Fruit fly (Drosophila melanogaster): ENCODE data around the gene CG4194.

Gene CG4194

DNA sequence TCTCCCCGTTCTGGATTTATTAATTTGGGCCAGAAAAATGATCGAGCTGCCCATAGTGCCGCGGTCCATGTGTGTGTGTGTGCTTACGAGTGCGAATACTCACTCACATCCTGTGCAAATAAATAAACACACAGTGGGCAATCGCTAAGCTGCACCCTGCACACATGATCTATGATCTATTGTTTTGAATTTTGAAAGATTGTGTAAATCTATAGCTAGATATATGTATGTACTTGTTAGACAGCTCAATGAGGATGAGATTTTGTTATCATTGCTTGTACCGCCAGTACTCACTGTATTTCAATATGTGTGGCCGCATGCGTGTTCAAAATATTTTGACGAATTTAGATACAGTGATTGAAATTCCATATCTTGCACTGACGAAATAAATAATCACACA, 14.7 kb downstream of the CG4194 start (continued):
- TF ChIP-seq CG32006 (GFP tag; optimal IDR thresholded peaks at IDR 0.05) (peak; percentile 91), Blimp-1 (GFP tag; optimal IDR thresholded peaks at IDR 0.05) (peak; percentile 21), Eip78C (GFP tag) (peak; percentile 97), fd85E (GFP tag; optimal IDR thresholded peaks at IDR 0.05) (no peak), CG6808 (GFP tag; optimal IDR thresholded peaks at IDR 0.05) (peak; percentile 80), dsx (GFP tag; optimal IDR thresholded peaks at IDR 0.05; ENCODE audit: poor library complexity, severe bottlenecking) (peak; percentile 86), CG31627 (GFP tag; optimal IDR thresholded peaks at IDR 0.05) (peak; percentile 92), lz (GFP tag; optimal IDR thresholded peaks at IDR 0.05) (peak; percentile 86), topi (GFP tag; optimal IDR thresholded peaks at IDR 0.05) (peak; percentile 88), svp (GFP tag) (peak; percentile 90), Sox15 (GFP tag; optimal IDR thresholded peaks at IDR 0.05) (peak; percentile 83)

DNA sequence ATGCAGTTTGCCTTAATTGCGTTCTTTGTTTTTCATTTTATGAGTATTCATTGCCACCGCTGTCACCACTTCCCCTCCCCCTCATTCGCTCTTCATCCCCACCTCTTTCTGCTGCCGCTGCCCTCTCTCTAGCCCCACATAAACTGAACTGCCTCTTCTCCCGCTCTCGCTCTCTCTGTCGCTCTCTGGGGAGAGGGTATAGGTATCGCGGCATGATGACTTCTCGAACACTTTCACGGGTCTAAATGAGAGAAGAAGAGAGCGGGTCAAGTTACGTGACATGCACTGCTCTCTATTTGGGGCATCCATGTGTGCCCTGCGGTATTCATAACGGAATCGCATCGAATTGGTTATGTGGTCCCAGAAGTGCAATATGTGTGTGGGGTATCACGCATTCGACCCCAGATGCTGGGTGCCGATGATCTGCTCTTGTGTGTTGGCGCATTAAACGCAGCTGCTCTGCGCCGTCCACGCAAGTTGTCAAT, 15.3 kb downstream of the CG4194 start:
- peak; percentile 93 for TF ChIP-seq topi (GFP tag; optimal IDR thresholded peaks at IDR 0.05)
- peak; percentile 91 for TF ChIP-seq CG8632 (GFP tag; optimal IDR thresholded peaks at IDR 0.05)
- peak; percentile 88 for TF ChIP-seq dac (GFP tag; optimal IDR thresholded peaks at IDR 0.05)
- TF ChIP-seq CG3919 (GFP tag; optimal IDR thresholded peaks at IDR 0.05): peak; percentile 94
- peak; percentile 88 for TF ChIP-seq Ets21C (GFP tag; optimal IDR thresholded peaks at IDR 0.05)
- peak; percentile 91 for TF ChIP-seq Lpt (GFP tag; optimal IDR thresholded peaks at IDR 0.05)
- peak; percentile 97 for TF ChIP-seq Sox14 (GFP tag; optimal IDR thresholded peaks at IDR 0.05)
- peak; percentile 81 for TF ChIP-seq CG16779 (tag; optimal IDR thresholded peaks at IDR 0.05)
- peak; percentile 60 for TF ChIP-seq fkh (GFP tag; optimal IDR thresholded peaks at IDR 0.05)
- TF ChIP-seq CG6808 (GFP tag; optimal IDR thresholded peaks at IDR 0.05): peak; percentile 82
- peak; percentile 95 for TF ChIP-seq CG6163 (GFP tag; IDR thresholded peaks at IDR 0.05)
- TF ChIP-seq Blimp-1 (GFP tag; optimal IDR thresholded peaks at IDR 0.05): peak; percentile 64
- peak; percentile 93 for TF ChIP-seq achi (GFP tag; optimal IDR thresholded peaks at IDR 0.05)
- TF ChIP-seq fd59A (GFP tag; optimal IDR thresholded peaks at IDR 0.05): peak; percentile 82
- TF ChIP-seq acj6 (GFP tag; optimal IDR thresholded peaks at IDR 0.05): peak; percentile 93
- TF ChIP-seq ss (GFP tag; optimal IDR thresholded peaks at IDR 0.05): peak; percentile 85 to 88
- TF ChIP-seq CG11762 (GFP tag; optimal IDR thresholded peaks at IDR 0.05; ENCODE audit: insufficient read depth): peak; percentile 89
- peak; percentile 91 for TF ChIP-seq eg (GFP tag; IDR thresholded peaks at IDR 0.05)
- TF ChIP-seq CG31627 (GFP tag; optimal IDR thresholded peaks at IDR 0.05): peak; percentile 95
- TF ChIP-seq CG1621 (tag; optimal IDR thresholded peaks at IDR 0.05): peak; percentile 92
- TF ChIP-seq vri (GFP tag; optimal IDR thresholded peaks at IDR 0.05): peak; percentile 96
- peak; percentile 95 for TF ChIP-seq Met (GFP tag; optimal IDR thresholded peaks at IDR 0.05)
- TF ChIP-seq CG9139 (GFP tag; optimal IDR thresholded peaks at IDR 0.05): peak; percentile 89
- TF ChIP-seq CG3032 (tag; optimal IDR thresholded peaks at IDR 0.05): peak; percentile 82
- peak; percentile 92 for TF ChIP-seq net (GFP tag; optimal IDR thresholded peaks at IDR 0.05)
- TF ChIP-seq CG32006 (GFP tag; optimal IDR thresholded peaks at IDR 0.05): peak; percentile 94
- peak; percentile 96 for TF ChIP-seq CG15336 (GFP tag; IDR thresholded peaks at IDR 0.05)
- TF ChIP-seq CG10669 (GFP tag; optimal IDR thresholded peaks at IDR 0.05): peak; percentile 90
- TF ChIP-seq CG11294 (GFP tag; IDR thresholded peaks at IDR 0.05): peak; percentile 82
- peak; percentile 92 for TF ChIP-seq fd85E (GFP tag; optimal IDR thresholded peaks at IDR 0.05)
- peak; percentile 98 for TF ChIP-seq Eip78C (GFP tag)
- TF ChIP-seq CG6854 (GFP tag; optimal IDR thresholded peaks at IDR 0.05): peak; percentile 80
- peak; percentile 91 for TF ChIP-seq CG11902 (GFP tag; optimal IDR thresholded peaks at IDR 0.05)
- peak; percentile 94 for TF ChIP-seq esn (GFP tag; optimal IDR thresholded peaks at IDR 0.05)
- peak; percentile 93 for TF ChIP-seq CG8119 (GFP tag; IDR thresholded peaks at IDR 0.05)
- TF ChIP-seq CG7368 (GFP tag; optimal IDR thresholded peaks at IDR 0.05): peak; percentile 96
- TF ChIP-seq svp (GFP tag): peak; percentile 98
- peak; percentile 90 for TF ChIP-seq Sox15 (GFP tag; optimal IDR thresholded peaks at IDR 0.05)
- TF ChIP-seq cyc (GFP tag; optimal IDR thresholded peaks at IDR 0.05): peak; percentile 95
- peak; percentile 93 for TF ChIP-seq CG10631 (GFP tag; optimal IDR thresholded peaks at IDR 0.05)
- peak; percentile 81 to 90 for TF ChIP-seq salr (GFP tag; optimal IDR thresholded peaks at IDR 0.05)
- TF ChIP-seq Eip75B (GFP tag; optimal IDR thresholded peaks at IDR 0.05): peak; percentile 93
- no peak for TF ChIP-seq Eip93F (GFP tag; optimal IDR thresholded peaks at IDR 0.05)
- TF ChIP-seq Hr4 (GFP tag; optimal IDR thresholded peaks at IDR 0.05): peak; percentile 93
- TF ChIP-seq OdsH (GFP tag; optimal IDR thresholded peaks at IDR 0.05): peak; percentile 94
- peak; percentile 95 for TF ChIP-seq Hr39 (GFP tag; optimal IDR thresholded peaks at IDR 0.05)

Data from whole organism, prepupa.